Worm (Caenorhabditis elegans): ENCODE results near the gene nrde-2.

nrde-2 gene

DNA sequence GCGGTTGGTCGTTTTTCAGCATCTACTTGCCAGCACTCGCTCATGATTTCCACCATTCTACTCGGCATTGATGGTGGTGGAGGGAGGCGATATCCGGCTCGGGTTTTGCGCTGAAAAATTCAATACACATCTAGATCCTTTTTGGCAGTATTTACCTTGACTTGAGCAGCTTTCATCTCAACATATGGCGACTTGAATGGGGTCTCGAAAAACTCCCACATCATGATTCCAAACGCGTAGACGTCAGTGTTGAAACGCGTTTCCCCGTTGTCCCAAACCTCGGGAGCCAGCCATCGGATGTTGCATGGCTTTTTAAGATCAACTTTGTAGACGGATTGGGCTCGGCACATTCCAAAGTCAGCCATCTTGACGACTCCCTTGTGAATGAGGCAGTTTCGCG, 49.0 kb downstream of the nrde-2 start:
- TF ChIP-seq aha-1 (tag) (peak; percentile 91), saeg-2 (GFP tag; IDR thresholded peaks at IDR 0.05) (no peak)

DNA sequence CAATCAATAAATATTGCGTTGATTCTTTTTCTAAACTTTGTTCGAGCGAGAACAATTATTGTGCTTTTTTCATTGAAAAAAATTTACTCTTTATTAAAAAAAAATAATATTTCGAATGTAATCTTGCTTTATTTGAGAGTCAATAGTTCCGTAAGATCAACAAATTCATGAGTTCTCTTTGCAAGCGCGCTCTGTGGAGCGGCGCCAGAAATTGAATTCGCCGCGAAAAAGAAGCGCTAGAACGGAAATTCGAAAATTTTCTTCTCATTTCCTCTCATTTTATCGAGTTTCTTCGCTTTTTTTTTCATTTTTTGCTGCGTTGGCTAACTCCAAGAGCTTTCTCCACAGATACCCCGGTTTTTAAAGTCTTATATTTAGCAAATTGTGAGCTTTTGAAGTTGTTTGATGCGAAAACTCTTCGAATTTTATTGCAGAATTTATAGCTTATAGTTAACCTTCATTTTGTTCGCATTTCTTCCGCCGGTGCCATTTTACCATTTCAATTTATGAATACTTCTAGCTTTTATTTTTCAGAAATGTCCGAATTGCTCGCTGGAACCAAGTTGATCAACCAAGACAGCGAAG, 50.3 kb downstream of the nrde-2 start, which contains the start of gene R05H5.3:
R05H5.3 (plus strand) TSS at position 535 of the 585 bp plus-strand sequence.
- TF ChIP-seq nhr-11 (tag; optimal IDR thresholded peaks at IDR 0.05) (peak; percentile 80), lin-38 (GFP tag; IDR thresholded peaks at IDR 0.05) (peak; percentile 93), dmd-9 (GFP tag; IDR thresholded peaks at IDR 0.05) (no peak), sdz-12 (GFP tag; optimal IDR thresholded peaks at IDR 0.05) (no peak), pha-4 (GFP tag; IDR thresholded peaks at IDR 0.05) (no peak), pha-4 (tag; optimal IDR thresholded peaks at IDR 0.05) (no peak), aha-1 (tag) (peak; percentile 74), ces-1 (GFP tag; optimal IDR thresholded peaks at IDR 0.05) (peak; percentile 70), tra-1 (GFP tag; IDR thresholded peaks at IDR 0.05) (no peak), unc-130 (GFP tag; optimal IDR thresholded peaks at IDR 0.05) (peak; percentile 94), ceh-44 (GFP tag; IDR thresholded peaks at IDR 0.05) (peak; percentile 71; the same call in 1 of the 2 replicates), mdl-1 (tag; optimal IDR thresholded peaks at IDR 0.05) (no peak), Y48G9A.11 (GFP tag; IDR thresholded peaks at IDR 0.05) (peak; percentile 57; the same call in 1 of the 2 replicates), nhr-6 (tag; optimal IDR thresholded peaks at IDR 0.05) (peak; percentile 77), F26F4.8 (GFP tag; conservative IDR thresholded peaks at IDR 0.05) (no peak), nhr-28 (tag; optimal IDR thresholded peaks at IDR 0.05) (peak; percentile 71), ceh-20 (GFP tag; IDR thresholded peaks at IDR 0.05) (no peak), T20F7.1 (GFP tag; optimal IDR thresholded peaks at IDR 0.05) (peak; percentile 11), lin-39 (tag; optimal IDR thresholded peaks at IDR 0.05) (no peak), aly-2 (tag; optimal IDR thresholded peaks at IDR 0.05) (no peak), hif-1 (tag; optimal IDR thresholded peaks at IDR 0.05) (peak in 1 of 2 experiments; percentile 70), dmd-6 (GFP tag; IDR thresholded peaks at IDR 0.05) (no peak), lim-7 (GFP tag; IDR thresholded peaks at IDR 0.05) (no peak), dmd-8 (GFP tag; IDR thresholded peaks at IDR 0.05) (no peak), vab-7 (GFP tag; IDR thresholded peaks at IDR 0.05) (no peak; the same call in 1 of the 2 replicates), fkh-10 (GFP tag; optimal IDR thresholded peaks at IDR 0.05) (peak; percentile 71), dpl-1 (GFP tag; optimal IDR thresholded peaks at IDR 0.05) (peak; percentile 83), lir-3 (tag; optimal IDR thresholded peaks at IDR 0.05) (no peak), nhr-48 (tag; optimal IDR thresholded peaks at IDR 0.05) (no peak), nhr-77 (tag; optimal IDR thresholded peaks at IDR 0.05) (peak; percentile 63), lin-13 (GFP tag; optimal IDR thresholded peaks at IDR 0.05) (peak; percentile 73), zfp-3 (GFP tag; conservative IDR thresholded peaks at IDR 0.05) (no peak), dve-1 (tag; optimal IDR thresholded peaks at IDR 0.05; ENCODE audit: insufficient read depth) (no peak), F44E2.7 (GFP tag; IDR thresholded peaks at IDR 0.05) (no peak), mep-1 (tag; optimal IDR thresholded peaks at IDR 0.05) (no peak)

ce11 chrII:10194605-10195004, 52.8 kb downstream of the nrde-2 start, which contains the start of gene srb-6:
Gene srb-6, plus strand, starts transcription at chrII:10194905.
- TF ChIP-seq nhr-102 (tag; optimal IDR thresholded peaks at IDR 0.05) = no peak
- no peak for TF ChIP-seq daf-19 (GFP tag; conservative IDR thresholded peaks at IDR 0.05)
- TF ChIP-seq F44E2.7 (GFP tag; IDR thresholded peaks at IDR 0.05) = no peak
- TF ChIP-seq egl-27 (tag; optimal IDR thresholded peaks at IDR 0.05) = no peak
- no peak for TF ChIP-seq php-3 (GFP tag; IDR thresholded peaks at IDR 0.05)
- TF ChIP-seq F37D6.2 (tag; optimal IDR thresholded peaks at IDR 0.05) = no peak
- TF ChIP-seq madf-9 (GFP tag; conservative IDR thresholded peaks at IDR 0.05) = no peak
- no peak for TF ChIP-seq dmd-9 (GFP tag; IDR thresholded peaks at IDR 0.05)
- no peak for TF ChIP-seq nhr-77 (tag; optimal IDR thresholded peaks at IDR 0.05)

Measured in whole organism, L4 larva.